Fruit fly (Drosophila melanogaster) whole organism, pupa: ENCODE results near the gene wry.

Source experiments
- CG10348 ChIP-seq: fragments of 200-800 bp; sonication (Bioruptor generic); IDR thresholded peaks from 2 replicates; pipeline ENCODE4 v1.3.6; 2022; ENCODE audit warnings: missing biosample characterization, missing genetic modification characterization
- CG12605 ChIP-seq: fragments of 200-800 bp; sonication (Bioruptor generic); IDR thresholded peaks from 2 replicates; pipeline ENCODE4 v1.3.6; 2022; ENCODE audit warnings: missing biosample characterization, missing genetic modification characterization
- CG13204 ChIP-seq: fragments of 200-800 bp; sonication (Bioruptor generic); optimal IDR thresholded peaks from 2 replicates; lab custom pipeline; 2018; ENCODE audit warnings: missing biosample characterization, mild to moderate bottlenecking, missing genetic modification characterization, moderate library complexity
- CG14655 ChIP-seq: fragments of 200-800 bp; sonication (Bioruptor generic); optimal IDR thresholded peaks from 3 replicates; lab custom pipeline; 2017; ENCODE audit warnings: mild to moderate bottlenecking, missing biosample characterization, missing genetic modification reagents, missing genetic modification characterization
- CG15710 ChIP-seq: fragments of 200-800 bp; sonication (Bioruptor generic); optimal IDR thresholded peaks from 2 replicates; lab custom pipeline; 2018; ENCODE audit warnings: missing biosample characterization, mild to moderate bottlenecking, missing genetic modification characterization, moderate library complexity
- CG17806 ChIP-seq: fragments of 200-800 bp; sonication (Bioruptor generic); optimal IDR thresholded peaks from 2 replicates; lab custom pipeline; 2018; ENCODE audit warnings: missing biosample characterization, mild to moderate bottlenecking, missing genetic modification characterization, moderate library complexity
- CG32121 ChIP-seq: fragments of 200-800 bp; sonication (Bioruptor generic); IDR thresholded peaks from 2 replicates; pipeline ENCODE4 v1.3.6; 2022; ENCODE audit warnings: missing biosample characterization, missing genetic modification characterization
- CG34367 ChIP-seq: fragments of 200-800 bp; sonication (Bioruptor generic); optimal IDR thresholded peaks from 2 replicates; lab custom pipeline; 2018; ENCODE audit warnings: missing biosample characterization, mild to moderate bottlenecking, missing genetic modification characterization
- CG4496 ChIP-seq: fragments of 200-800 bp; sonication (Bioruptor generic); IDR thresholded peaks from 3 replicates; pipeline ENCODE4 v1.3.6; 2022; ENCODE audit warnings: missing biosample characterization, missing genetic modification characterization
- CG8159 ChIP-seq: fragments of 200-800 bp; sonication (Bioruptor generic); optimal IDR thresholded peaks from 3 replicates; lab custom pipeline; 2018; ENCODE audit warnings: missing biosample characterization, mild to moderate bottlenecking, missing genetic modification characterization, moderate library complexity
- CG8301 ChIP-seq: fragments of 200-800 bp; sonication (Bioruptor generic); optimal IDR thresholded peaks from 2 replicates; lab custom pipeline; 2018; ENCODE audit warnings: missing biosample characterization, mild to moderate bottlenecking, missing genetic modification characterization
- CG9948 ChIP-seq: fragments of 200-800 bp; sonication (Bioruptor generic); optimal IDR thresholded peaks from 2 replicates; lab custom pipeline; 2018; ENCODE audit warnings: missing biosample characterization, mild to moderate bottlenecking, missing genetic modification characterization, moderate library complexity
- D1 ChIP-seq: fragments of 200-800 bp; sonication (Bioruptor generic); optimal IDR thresholded peaks from 2 replicates; lab custom pipeline; 2018; ENCODE audit warnings: missing biosample characterization, mild to moderate bottlenecking, missing genetic modification characterization, moderate library complexity
- EcR ChIP-seq: fragments of 200-800 bp; sonication (Bioruptor generic); optimal IDR thresholded peaks from 3 replicates; lab custom pipeline; 2019; ENCODE audit warnings: missing biosample characterization, missing genetic modification characterization, mild to moderate bottlenecking, moderate library complexity, missing genetic modification reagents
- Ets98B ChIP-seq: fragments of 200-800 bp; sonication (Bioruptor generic); IDR thresholded peaks from 2 replicates; pipeline ENCODE4 v1.3.6; 2022; ENCODE audit warnings: missing biosample characterization, missing genetic modification characterization
- Pif1A ChIP-seq: fragments of 200-800 bp; sonication (Bioruptor generic); optimal IDR thresholded peaks from 3 replicates; lab custom pipeline; 2016; ENCODE audit warnings: missing biosample characterization, missing genetic modification characterization
- Pif1B ChIP-seq: fragments of 200-800 bp; sonication (Bioruptor generic); optimal IDR thresholded peaks from 3 replicates; lab custom pipeline; 2016; ENCODE audit warnings: missing biosample characterization, missing genetic modification characterization
- Snoo ChIP-seq: fragments of 200-800 bp; sonication (Bioruptor generic); optimal IDR thresholded peaks from 3 replicates; lab custom pipeline; 2017; ENCODE audit warnings: missing biosample characterization, mild to moderate bottlenecking, missing genetic modification characterization, inconsistent platforms
- fd96Ca ChIP-seq: fragments of 200-800 bp; sonication (Bioruptor generic); IDR thresholded peaks from 3 replicates; pipeline ENCODE4 v1.3.6; 2022; ENCODE audit warnings: missing biosample characterization, missing genetic modification characterization
- gl ChIP-seq: fragments of 200-800 bp; sonication (Bioruptor generic); optimal IDR thresholded peaks from 2 replicates; lab custom pipeline; 2018; ENCODE audit warnings: missing biosample characterization, mild to moderate bottlenecking, missing genetic modification characterization
- rn ChIP-seq: fragments of 200-800 bp; sonication (Bioruptor generic); IDR thresholded peaks from 2 replicates; pipeline ENCODE4 v1.3.6; 2022; ENCODE audit warnings: missing biosample characterization, missing genetic modification characterization

Gene wry

dm6 chr2L:1861994-1862393, 25.7 kb downstream of the wry start:
- TF ChIP-seq Ets98B (GFP tag; lab: Robert Waterston, UW) (no peak), Snoo (no peak), EcR (GFP tag; lab: Kevin White, UChicago) (no peak), gl (no peak), CG8301 (tag; lab: Kevin White, UChicago) (peak; percentile 14), CG9948 (tag; lab: Kevin White, UChicago) (no peak), CG34367 (peak; percentile 20), CG14655 (GFP tag; lab: Kevin White, UChicago) (peak; percentile 14), Pif1A (no peak), CG32121 (GFP tag; lab: Robert Waterston, UW) (no peak), D1 (tag; lab: Kevin White, UChicago) (no peak), CG8159 (tag; lab: Kevin White, UChicago) (peak; percentile 36), CG13204 (GFP tag; lab: Kevin White, UChicago) (no peak), CG17806 (tag; lab: Kevin White, UChicago) (no peak), rn (GFP tag; lab: Robert Waterston, UW) (no peak), Pif1B (GFP tag; lab: Kevin White, UChicago) (no peak), CG4496 (GFP tag; lab: Robert Waterston, UW) (0 out of 3 replicates have a peak, but pooled peaks have one; percentile 38), CG10348 (GFP tag; lab: Robert Waterston, UW) (no peak), fd96Ca (GFP tag; lab: Robert Waterston, UW) (no peak), CG15710 (peak; percentile 30), CG12605 (GFP tag; lab: Robert Waterston, UW) (no peak)

DNA sequence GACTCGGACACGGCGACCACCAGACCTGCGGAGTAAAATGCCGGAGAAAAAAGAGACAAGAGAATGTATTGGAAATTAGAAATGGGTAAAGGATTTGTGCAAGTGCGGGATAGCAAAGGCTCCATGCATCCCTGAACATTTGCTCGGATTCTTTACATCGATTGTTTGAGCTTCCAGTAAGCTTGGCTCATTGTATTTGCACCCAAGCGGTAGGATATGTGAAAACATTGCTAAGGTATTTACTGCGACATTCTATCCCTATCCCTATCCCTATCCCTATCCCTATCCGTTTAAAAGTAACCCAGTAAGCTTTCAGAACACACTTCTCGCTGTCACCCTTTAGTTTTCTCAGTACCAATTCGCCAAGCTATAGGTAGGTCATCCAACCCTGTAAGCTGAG, 33.2 kb downstream of the wry start, which contains the start of gene CG7295:
Gene CG7295, plus strand, starts transcription at position 301 of the 400 bp plus-strand sequence.
- TF ChIP-seq EcR (GFP tag; lab: Kevin White, UChicago) (no peak), CG32121 (GFP tag; lab: Robert Waterston, UW) (no peak), CG12605 (GFP tag; lab: Robert Waterston, UW) (no peak)

- no peak for TF ChIP-seq Pif1A
- no peak for TF ChIP-seq Ets98B (GFP tag; lab: Robert Waterston, UW)
- TF ChIP-seq CG4496 (GFP tag; lab: Robert Waterston, UW), result no peak
Observed at dm6 chr2L:1873609-1874096, 37.3 kb downstream of the wry start.

dm6 chr2L:1881380-1881779, 45.0 kb downstream of the wry start, which contains the start of gene CG31663:
TSS of gene CG31663 (minus strand) at chr2L:1881480.
- no peak for TF ChIP-seq CG8301 (tag; lab: Kevin White, UChicago)
- TF ChIP-seq CG8159 (tag; lab: Kevin White, UChicago), result no peak
- TF ChIP-seq CG13204 (GFP tag; lab: Kevin White, UChicago), result no peak
- TF ChIP-seq CG9948 (tag; lab: Kevin White, UChicago), result no peak
- no peak for TF ChIP-seq CG14655 (GFP tag; lab: Kevin White, UChicago)
- TF ChIP-seq CG32121 (GFP tag; lab: Robert Waterston, UW), result no peak
- TF ChIP-seq rn (GFP tag; lab: Robert Waterston, UW), result no peak
- TF ChIP-seq fd96Ca (GFP tag; lab: Robert Waterston, UW), result no peak

dm6 chr2L:1883114-1883513, 46.8 kb downstream of the wry start, which contains the start of gene CG15358:
TSS of gene CG15358 (minus strand) at chr2L:1883214.
- TF ChIP-seq CG12605 (GFP tag; lab: Robert Waterston, UW) (no peak), Pif1B (GFP tag; lab: Kevin White, UChicago) (no peak), rn (GFP tag; lab: Robert Waterston, UW) (no peak), D1 (tag; lab: Kevin White, UChicago) (no peak), CG34367 (no peak), Pif1A (no peak), EcR (GFP tag; lab: Kevin White, UChicago) (no peak), CG10348 (GFP tag; lab: Robert Waterston, UW) (no peak), CG32121 (GFP tag; lab: Robert Waterston, UW) (no peak), CG8159 (tag; lab: Kevin White, UChicago) (no peak), CG17806 (tag; lab: Kevin White, UChicago) (no peak), fd96Ca (GFP tag; lab: Robert Waterston, UW) (no peak), CG13204 (GFP tag; lab: Kevin White, UChicago) (no peak), CG9948 (tag; lab: Kevin White, UChicago) (no peak), CG15710 (no peak), Snoo (no peak), CG8301 (tag; lab: Kevin White, UChicago) (no peak)

- TF ChIP-seq CG34367 (no peak), Pif1B (GFP tag; lab: Kevin White, UChicago) (peak; percentile 26), CG14655 (GFP tag; lab: Kevin White, UChicago) (peak; percentile 31), CG4496 (GFP tag; lab: Robert Waterston, UW) (peak; percentile 72), Pif1A (peak; percentile 9), rn (GFP tag; lab: Robert Waterston, UW) (no peak), CG8301 (tag; lab: Kevin White, UChicago) (peak; percentile 8), EcR (GFP tag; lab: Kevin White, UChicago) (peak; percentile 63), gl (peak; percentile 21), CG12605 (GFP tag; lab: Robert Waterston, UW) (peak; percentile 58), D1 (tag; lab: Kevin White, UChicago) (no peak), CG13204 (GFP tag; lab: Kevin White, UChicago) (peak; percentile 68), Ets98B (GFP tag; lab: Robert Waterston, UW) (peak; percentile 52), CG10348 (GFP tag; lab: Robert Waterston, UW) (no peak), fd96Ca (GFP tag; lab: Robert Waterston, UW) (peak; percentile 24; the same call in 1 of the 3 replicates), CG32121 (GFP tag; lab: Robert Waterston, UW) (no peak; the same call in 1 of the 2 replicates), CG8159 (tag; lab: Kevin White, UChicago) (peak; percentile 28), Snoo (peak; percentile 55), CG9948 (tag; lab: Kevin White, UChicago) (no peak), CG17806 (tag; lab: Kevin White, UChicago) (peak; percentile 2), CG15710 (no peak)
Observed at dm6 chr2L:1884409-1885082, 48.2 kb downstream of the wry start, which contains the start of gene Wdr62. TSS of gene Wdr62 (plus strand) at chr2L:1884622.
